Fruit fly (Drosophila melanogaster): ENCODE measurements around the gene wake.

The wake gene

DNA sequence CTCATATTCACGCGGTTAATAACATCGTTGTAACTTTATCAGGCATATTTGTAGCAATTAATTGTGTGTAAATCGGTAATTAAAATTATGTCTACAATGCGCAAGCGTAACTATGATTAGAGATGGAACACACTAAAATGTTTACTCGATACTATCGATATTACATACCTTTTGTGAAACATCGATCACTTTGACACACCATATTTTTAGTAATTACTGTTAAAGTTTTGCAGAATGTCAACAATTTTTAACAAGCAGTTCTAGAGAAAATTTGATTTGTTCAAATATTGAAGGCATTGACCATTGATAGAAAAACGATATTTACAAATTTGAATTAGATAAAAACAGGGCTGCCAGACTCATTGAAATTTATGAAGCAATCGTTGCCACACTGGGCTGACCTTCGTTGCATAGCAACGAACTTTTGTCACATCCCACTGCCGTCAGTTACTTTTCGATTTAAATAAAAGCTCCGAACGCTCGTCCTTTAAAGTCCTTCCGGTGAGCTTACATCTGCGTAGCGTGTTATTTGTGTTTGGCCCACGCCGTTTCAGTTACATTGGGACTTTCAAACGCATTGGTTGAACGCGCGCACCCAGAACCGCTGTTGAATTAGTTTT lies at the start of gene wake, which contains the start of gene loco:
TSS of gene wake (plus strand) at position 570 of the 620 bp plus-strand sequence.
TSS of gene loco (minus strand) at position 149 of the 620 bp plus-strand sequence.
- TF ChIP-seq insv (optimal IDR thresholded peaks at IDR 0.05) (no peak), ttk (optimal IDR thresholded peaks at IDR 0.05) (no peak), psq (optimal IDR thresholded peaks at IDR 0.05) (no peak), h (optimal IDR thresholded peaks at IDR 0.05) (no peak), Sin3A (optimal IDR thresholded peaks at IDR 0.05) (no peak), Myc (optimal IDR thresholded peaks at IDR 0.05) (no peak)

DNA sequence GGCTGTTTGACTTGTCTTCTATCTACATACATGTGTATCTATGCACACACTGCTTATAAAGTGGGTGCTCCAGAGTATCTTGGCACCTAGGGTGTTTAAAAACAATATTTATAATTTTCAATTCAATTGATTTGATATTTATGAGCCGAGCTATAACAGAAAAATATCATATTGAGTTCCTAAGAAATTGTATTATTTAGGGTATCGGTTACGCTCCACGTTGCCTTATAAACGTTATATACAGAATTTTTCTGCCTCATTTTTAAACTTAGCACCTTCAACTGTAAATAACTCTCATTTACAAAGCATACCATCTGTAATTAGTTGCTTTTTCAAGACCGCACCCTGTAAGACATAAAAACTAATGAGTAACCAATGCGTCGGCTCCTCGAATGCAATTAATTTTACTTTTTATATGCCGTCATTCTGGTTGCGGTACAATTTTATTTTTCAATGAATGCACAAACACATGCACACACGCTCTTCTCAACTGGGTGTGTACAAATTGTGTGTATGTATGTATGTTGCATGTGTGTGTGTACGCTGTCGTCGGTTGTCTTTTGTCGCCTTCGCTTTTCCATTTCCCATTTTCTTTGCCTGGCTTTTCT lies 48.8 kb upstream of the wake start:
- TF ChIP-seq Myc (optimal IDR thresholded peaks at IDR 0.05) = no peak
- no peak for TF ChIP-seq Sin3A (optimal IDR thresholded peaks at IDR 0.05)
- no peak for TF ChIP-seq insv (optimal IDR thresholded peaks at IDR 0.05)
- no peak for TF ChIP-seq h (optimal IDR thresholded peaks at IDR 0.05)
- no peak for TF ChIP-seq psq (optimal IDR thresholded peaks at IDR 0.05)

DNA sequence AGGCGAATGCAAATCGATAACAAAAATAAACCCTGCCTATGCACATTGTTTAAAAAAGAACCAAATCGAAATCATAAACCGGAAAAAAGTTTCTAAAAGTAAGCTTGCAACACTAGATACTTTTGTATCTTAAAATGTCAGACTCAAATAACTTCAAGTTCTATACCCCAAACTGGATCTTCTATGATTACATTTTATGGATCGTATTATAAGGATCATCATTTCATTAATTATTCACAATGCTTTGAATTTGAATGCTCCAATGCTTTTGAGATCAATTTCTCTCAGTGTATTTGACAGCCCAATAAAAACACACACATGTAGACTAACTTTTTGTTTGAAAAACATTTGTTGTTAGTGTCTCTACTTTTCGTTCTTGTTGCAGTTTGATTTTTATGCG lies 45.4 kb upstream of the wake start:
- no peak for TF ChIP-seq Sin3A (optimal IDR thresholded peaks at IDR 0.05)
- no peak for TF ChIP-seq insv (optimal IDR thresholded peaks at IDR 0.05)

DNA sequence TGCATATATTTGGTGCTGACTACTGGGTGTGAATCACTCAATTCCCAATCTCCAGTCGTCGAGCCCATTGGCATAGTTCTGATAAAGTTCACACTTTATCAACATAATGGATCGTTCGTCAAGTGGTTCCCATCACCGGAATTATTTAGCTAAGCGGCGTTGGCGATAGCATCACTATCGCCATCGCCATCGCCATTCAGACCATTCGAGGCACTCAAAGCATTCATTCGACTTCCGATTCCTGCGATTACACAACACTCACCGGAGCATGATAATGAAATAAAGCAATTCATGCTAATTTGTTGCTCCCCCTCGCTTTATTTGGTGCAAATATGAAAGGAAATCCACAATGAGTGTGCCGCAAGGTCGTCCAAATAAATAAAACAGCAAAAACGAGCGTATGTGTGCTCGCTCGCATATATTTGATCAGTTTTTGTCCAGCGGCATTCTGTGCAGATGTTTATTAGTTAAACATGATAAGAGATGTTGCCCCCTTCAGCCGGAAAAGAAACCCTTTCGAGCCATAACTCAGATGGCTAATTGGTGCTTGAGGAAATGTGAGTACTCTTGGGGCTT lies 44.2 kb upstream of the wake start:
- TF ChIP-seq Sin3A (optimal IDR thresholded peaks at IDR 0.05) = no peak
- TF ChIP-seq Myc (optimal IDR thresholded peaks at IDR 0.05) = no peak
- TF ChIP-seq insv (optimal IDR thresholded peaks at IDR 0.05) = no peak
- no peak for TF ChIP-seq ttk (optimal IDR thresholded peaks at IDR 0.05)
- no peak for TF ChIP-seq h (optimal IDR thresholded peaks at IDR 0.05)
- no peak for TF ChIP-seq psq (optimal IDR thresholded peaks at IDR 0.05)

DNA sequence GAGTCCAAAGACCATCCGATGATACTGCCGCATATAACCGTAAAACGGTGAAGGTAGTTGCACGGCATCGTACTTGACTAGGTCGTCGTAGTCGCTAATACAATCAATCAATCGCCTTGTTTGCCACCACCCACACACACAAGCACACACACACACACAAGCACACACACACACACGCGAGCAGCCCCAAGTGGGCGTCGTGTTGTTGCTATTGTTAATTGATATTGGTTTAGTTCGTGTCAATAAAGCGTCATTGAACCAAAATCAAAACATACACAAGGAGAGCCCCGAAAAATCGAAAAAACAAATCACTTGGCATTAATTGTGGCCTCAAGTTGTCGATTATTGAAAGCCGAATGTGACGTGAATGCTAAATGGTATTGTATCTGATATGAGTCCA lies 43.2 kb upstream of the wake start:
- TF ChIP-seq h (optimal IDR thresholded peaks at IDR 0.05) = no peak
- no peak for TF ChIP-seq ttk (optimal IDR thresholded peaks at IDR 0.05)
- no peak for TF ChIP-seq Sin3A (optimal IDR thresholded peaks at IDR 0.05)
- TF ChIP-seq Myc (optimal IDR thresholded peaks at IDR 0.05) = no peak
- no peak for TF ChIP-seq insv (optimal IDR thresholded peaks at IDR 0.05)
- TF ChIP-seq psq (optimal IDR thresholded peaks at IDR 0.05) = no peak

DNA sequence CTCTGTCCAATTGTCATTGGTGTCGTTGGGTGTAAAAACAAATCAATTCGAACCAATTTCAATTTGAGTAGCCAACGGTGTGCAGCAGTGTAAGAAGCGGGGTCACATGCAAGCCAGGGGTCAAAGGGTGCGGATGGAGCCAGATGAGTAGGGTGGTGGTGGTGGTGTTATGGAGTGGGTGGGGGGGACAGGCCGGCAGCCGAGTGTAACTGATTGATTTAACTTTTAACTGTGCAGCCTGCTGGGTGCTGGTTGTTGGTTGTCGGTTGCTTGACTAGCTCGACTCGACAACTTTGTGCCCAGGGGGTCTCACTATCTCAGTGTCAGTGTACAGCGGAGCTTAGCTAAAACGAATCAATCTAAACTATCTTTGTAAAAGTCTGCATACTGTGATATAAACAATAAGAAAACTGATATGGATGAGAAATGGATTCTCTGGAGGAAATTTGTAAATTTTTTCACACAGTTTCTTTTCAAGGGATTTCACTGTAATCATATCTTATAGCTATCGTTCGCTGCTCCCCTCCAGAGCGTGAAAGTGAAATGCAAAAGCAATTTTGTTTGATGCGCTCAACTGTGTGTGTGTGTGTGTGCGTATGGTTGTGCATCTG lies 42.2 kb upstream of the wake start:
- TF ChIP-seq h (optimal IDR thresholded peaks at IDR 0.05) (no peak), insv (optimal IDR thresholded peaks at IDR 0.05) (no peak), psq (optimal IDR thresholded peaks at IDR 0.05) (no peak)

DNA sequence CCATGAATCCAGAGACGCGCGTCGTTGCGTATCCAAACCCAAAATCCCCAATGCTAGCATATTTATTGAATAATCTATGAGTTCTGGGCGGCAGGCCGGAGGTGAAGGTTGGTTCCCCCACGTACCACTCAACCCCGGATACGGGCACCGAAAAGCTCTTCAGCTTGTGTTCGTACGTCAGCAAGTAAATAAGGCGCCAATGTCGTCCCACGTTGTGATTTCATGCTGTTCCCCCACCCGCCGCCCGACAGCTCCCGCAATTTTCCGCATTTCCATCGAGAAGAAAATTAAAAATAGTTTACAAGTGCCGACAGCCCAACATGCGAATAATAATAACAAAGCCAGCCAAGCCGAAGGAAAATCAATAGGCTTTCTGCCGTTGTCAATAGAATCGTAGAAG lies 40.8 kb upstream of the wake start:
- TF ChIP-seq h (optimal IDR thresholded peaks at IDR 0.05) (no peak), insv (optimal IDR thresholded peaks at IDR 0.05) (no peak), Myc (optimal IDR thresholded peaks at IDR 0.05) (no peak), ttk (optimal IDR thresholded peaks at IDR 0.05) (no peak), psq (optimal IDR thresholded peaks at IDR 0.05) (no peak), Sin3A (optimal IDR thresholded peaks at IDR 0.05) (no peak)

dm6 chr3R:22602783-22603182 lies 36.8 kb upstream of the wake start:
- TF ChIP-seq Sin3A (optimal IDR thresholded peaks at IDR 0.05) (no peak), psq (optimal IDR thresholded peaks at IDR 0.05) (no peak), insv (optimal IDR thresholded peaks at IDR 0.05) (no peak), ttk (optimal IDR thresholded peaks at IDR 0.05) (no peak), h (optimal IDR thresholded peaks at IDR 0.05) (no peak), Myc (optimal IDR thresholded peaks at IDR 0.05) (no peak)

- TF ChIP-seq insv (optimal IDR thresholded peaks at IDR 0.05) = no peak
- TF ChIP-seq Sin3A (optimal IDR thresholded peaks at IDR 0.05) = no peak
- TF ChIP-seq Myc (optimal IDR thresholded peaks at IDR 0.05) = no peak
- TF ChIP-seq psq (optimal IDR thresholded peaks at IDR 0.05) = no peak
- TF ChIP-seq ttk (optimal IDR thresholded peaks at IDR 0.05) = no peak
- no peak for TF ChIP-seq h (optimal IDR thresholded peaks at IDR 0.05)
Measured at dm6 chr3R:22609185-22609584, 30.4 kb upstream of the wake start, which contains the start of gene CG13843. TSS of gene CG13843 (plus strand) at chr3R:22609485.

dm6 chr3R:22613448-22613847 lies 26.2 kb upstream of the wake start, which contains the start of the genes CG31156 and mRRF2:
TSS of gene CG31156 (minus strand) at chr3R:22613656.
TSS of gene mRRF2 (plus strand) at chr3R:22613686.
- no peak for TF ChIP-seq Myc (optimal IDR thresholded peaks at IDR 0.05)
- TF ChIP-seq psq (optimal IDR thresholded peaks at IDR 0.05) = no peak

DNA sequence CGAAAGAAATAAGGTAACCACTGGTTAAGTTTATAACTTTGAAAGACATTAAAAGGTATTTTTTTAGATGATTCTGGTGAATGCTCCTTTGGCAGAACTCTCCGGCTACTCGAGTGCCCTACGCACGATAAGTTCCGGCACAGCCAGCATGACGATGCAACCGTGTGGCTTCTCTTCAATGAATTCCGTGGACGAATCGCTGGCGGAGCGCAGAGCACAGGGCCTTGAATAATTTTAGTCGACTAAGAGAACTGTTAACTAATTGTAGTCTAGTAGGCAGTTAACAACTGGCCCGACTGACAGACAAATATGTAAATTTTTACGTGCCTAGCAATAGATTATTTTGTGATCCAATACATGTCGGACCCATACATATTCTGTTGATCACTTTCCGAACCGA lies 23.4 kb upstream of the wake start, which contains the start of gene CG31161:
TSS of gene CG31161 (plus strand) at position 301 of the 400 bp plus-strand sequence.
- no peak for TF ChIP-seq h (optimal IDR thresholded peaks at IDR 0.05)
- no peak for TF ChIP-seq ttk (optimal IDR thresholded peaks at IDR 0.05)

DNA sequence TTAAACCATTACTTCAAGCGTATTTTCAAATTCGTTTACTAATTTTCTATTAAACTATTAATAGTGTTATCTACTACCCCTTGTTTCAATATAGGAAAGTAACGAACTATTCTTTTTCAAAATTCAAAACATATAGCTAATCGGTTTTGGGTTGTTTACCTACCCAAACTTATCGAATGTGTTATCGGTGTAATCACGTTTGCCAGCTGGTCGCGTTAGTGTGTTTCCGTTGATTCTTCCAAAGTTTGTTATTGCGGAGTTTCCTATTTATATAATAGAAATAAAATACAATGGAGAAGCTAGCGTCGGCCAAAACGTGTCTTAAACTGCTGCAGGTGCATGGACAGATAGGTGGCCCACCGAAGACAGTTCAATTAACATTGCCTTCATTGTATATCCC lies 21.3 kb upstream of the wake start, which contains the start of gene mRpL45:
TSS of gene mRpL45 (plus strand) at position 213 of the 400 bp plus-strand sequence.
- no peak for TF ChIP-seq Myc (optimal IDR thresholded peaks at IDR 0.05)
- no peak for TF ChIP-seq insv (optimal IDR thresholded peaks at IDR 0.05)
- TF ChIP-seq h (optimal IDR thresholded peaks at IDR 0.05) = no peak
- no peak for TF ChIP-seq psq (optimal IDR thresholded peaks at IDR 0.05)
- TF ChIP-seq ttk (optimal IDR thresholded peaks at IDR 0.05) = no peak
- TF ChIP-seq Sin3A (optimal IDR thresholded peaks at IDR 0.05) = no peak

All from Kc167 (cell line).